Worm (Caenorhabditis elegans) whole organism, L1 larva: ENCODE results near the gene wrt-5.

Experiments
- C16A3.4 ChIP-seq: fragments of 150-350 bp; optimal IDR thresholded peaks from 2 replicates; lab custom pipeline; 2014; ENCODE audit warnings: missing biosample characterization, missing genetic modification characterization
- F16B12.6 ChIP-seq: fragments of 150-350 bp; optimal IDR thresholded peaks from 2 replicates; lab custom pipeline; 2014; ENCODE audit warnings: missing biosample characterization, missing genetic modification characterization
- Y116A8C.19 ChIP-seq: sonication (generic microtip); optimal IDR thresholded peaks from 2 replicates; lab custom pipeline; 2016; ENCODE audit warnings: missing compliant biosample characterization, missing genetic modification characterization, borderline replicate concordance
- aha-1 ChIP-seq: fragments of 150-350 bp; optimal IDR thresholded peaks from 2 replicates; lab custom pipeline; 2014; ENCODE audit warnings: missing biosample characterization, missing genetic modification characterization
- blmp-1 ChIP-seq: fragments of 150-350 bp; optimal IDR thresholded peaks from 2 replicates; lab custom pipeline; 2014; ENCODE audit warnings: missing biosample characterization, missing genetic modification characterization
- ceh-63 ChIP-seq: fragments of 200-800 bp; sonication (Bioruptor generic); optimal IDR thresholded peaks from 2 replicates; lab custom pipeline; 2018; ENCODE audit warnings: mild to moderate bottlenecking, missing genetic modification characterization, missing compliant biosample characterization
- ceh-8 ChIP-seq: fragments of 200-800 bp; sonication (Bioruptor generic); optimal IDR thresholded peaks from 2 replicates; lab custom pipeline; 2018; ENCODE audit warnings: mild to moderate bottlenecking, missing genetic modification characterization, moderate library complexity, missing compliant biosample characterization
- ceh-82 ChIP-seq, 3 experiments: fragments of 150-350 bp in 1 of 3; sonication (generic microtip) in 2 of 3; optimal IDR thresholded peaks; 2 replicates each; lab custom pipeline; 2014 to 2017; ENCODE audit warnings: missing biosample characterization in 3 of 3, missing genetic modification characterization in 3 of 3
- ceh-88 ChIP-seq: fragments of 200-800 bp; sonication (Bioruptor generic); IDR thresholded peaks from 2 replicates; pipeline ENCODE4 v1.3.6; 2022; ENCODE audit warnings: missing genetic modification characterization, missing compliant biosample characterization
- ces-1 ChIP-seq: fragments of 150-350 bp; optimal IDR thresholded peaks from 2 replicates; lab custom pipeline; 2014; ENCODE audit warnings: missing biosample characterization, missing genetic modification reagents, missing genetic modification characterization
- efl-3 ChIP-seq: fragments of 200-800 bp; sonication (Bioruptor generic); optimal IDR thresholded peaks from 2 replicates; lab custom pipeline; 2018; ENCODE audit warnings: mild to moderate bottlenecking, missing genetic modification characterization, missing compliant biosample characterization
- egl-13 ChIP-seq: sonication (generic microtip); optimal IDR thresholded peaks from 2 replicates; lab custom pipeline; 2016; ENCODE audit warnings: missing genotype, missing genetic modification reagents, missing genetic modification characterization, missing compliant biosample characterization
- egl-27 ChIP-seq, 2 experiments: fragments of 150-350 bp in 1 of 2; sonication (generic microtip); optimal IDR thresholded peaks; 3 replicates each; lab custom pipeline; 2017 to 2018; ENCODE audit warnings: missing biosample characterization in 2 of 2, missing genetic modification characterization in 2 of 2, missing genetic modification reagents in 2 of 2
- ets-5 ChIP-seq: fragments of 200-800 bp; sonication (Bioruptor generic); IDR thresholded peaks from 2 replicates; pipeline ENCODE4 v1.3.6; 2022; ENCODE audit warnings: missing genetic modification characterization, missing compliant biosample characterization
- fkh-4 ChIP-seq: sonication (generic microtip); optimal IDR thresholded peaks from 2 replicates; lab custom pipeline; 2016; ENCODE audit warnings: missing compliant biosample characterization, missing genetic modification characterization, borderline replicate concordance
- fos-1 ChIP-seq: fragments of 150-350 bp; optimal IDR thresholded peaks from 2 replicates; lab custom pipeline; 2014; ENCODE audit warnings: missing biosample characterization, missing genetic modification characterization
- grh-1 ChIP-seq: fragments of 200-800 bp; sonication (Bioruptor generic); IDR thresholded peaks from 2 replicates; pipeline ENCODE4 v1.3.6; 2022; ENCODE audit warnings: missing genetic modification reagents, missing genetic modification characterization, missing compliant biosample characterization
- hlh-4 ChIP-seq: sonication (generic microtip); optimal IDR thresholded peaks from 2 replicates; lab custom pipeline; 2016; ENCODE audit warnings: mild to moderate bottlenecking, missing genetic modification characterization, missing compliant biosample characterization
- isw-1 ChIP-seq: fragments of 200-800 bp; sonication (Bioruptor generic); IDR thresholded peaks from 2 replicates; pipeline ENCODE4 v1.3.6; 2022; ENCODE audit warnings: missing genetic modification characterization, missing compliant biosample characterization
- jun-1 ChIP-seq: fragments of 150-350 bp; optimal IDR thresholded peaks from 2 replicates; lab custom pipeline; 2014; ENCODE audit warnings: missing biosample characterization, missing genetic modification reagents, missing genetic modification characterization
- lin-14 ChIP-seq: fragments of 200-800 bp; sonication (Bioruptor generic); optimal IDR thresholded peaks from 2 replicates; lab custom pipeline; 2018; ENCODE audit warnings: mild to moderate bottlenecking, missing genetic modification characterization, moderate library complexity, missing compliant biosample characterization
- lin-35 ChIP-seq, 2 experiments: fragments of 150-350 bp; optimal IDR thresholded peaks; 2 replicates each; lab custom pipeline; 2014; ENCODE audit warnings: missing biosample characterization in 2 of 2, missing genetic modification characterization in 2 of 2, missing genetic modification reagents in 2 of 2
- lin-39 ChIP-seq: fragments of 150-350 bp; optimal IDR thresholded peaks from 2 replicates; lab custom pipeline; 2014; ENCODE audit warnings: missing biosample characterization, missing genetic modification reagents, missing genetic modification characterization
- mdl-1 ChIP-seq, 2 experiments: fragments of 150-350 bp; optimal IDR thresholded peaks; 2 replicates each; lab custom pipeline; 2014 to 2017; ENCODE audit warnings: missing biosample characterization in 2 of 2, missing genetic modification characterization in 2 of 2, inconsistent platforms in 1 of 2
- mef-2 ChIP-seq: fragments of 150-350 bp; optimal IDR thresholded peaks from 2 replicates; lab custom pipeline; 2014; ENCODE audit warnings: missing biosample characterization, missing genetic modification characterization
- mep-1 ChIP-seq: fragments of 150-350 bp; optimal IDR thresholded peaks from 2 replicates; lab custom pipeline; 2014; ENCODE audit warnings: missing biosample characterization, missing genetic modification characterization
- nhr-11 ChIP-seq: fragments of 150-350 bp; optimal IDR thresholded peaks from 2 replicates; lab custom pipeline; 2014; ENCODE audit warnings: missing biosample characterization, missing genetic modification characterization
- nhr-12 ChIP-seq: sonication (generic microtip); optimal IDR thresholded peaks from 2 replicates; lab custom pipeline; 2017; ENCODE audit warnings: missing biosample characterization, missing genetic modification characterization
- nhr-20 ChIP-seq: sonication (generic microtip); optimal IDR thresholded peaks from 2 replicates; lab custom pipeline; 2016; ENCODE audit warnings: mild to moderate bottlenecking, missing genetic modification characterization, missing compliant biosample characterization
- nhr-28 ChIP-seq: fragments of 150-350 bp; optimal IDR thresholded peaks from 2 replicates; lab custom pipeline; 2014; ENCODE audit warnings: missing biosample characterization, missing genetic modification characterization
- nhr-47 ChIP-seq: sonication (generic microtip); optimal IDR thresholded peaks from 2 replicates; lab custom pipeline; 2016; ENCODE audit warnings: mild to moderate bottlenecking, missing genetic modification characterization, moderate library complexity, missing compliant biosample characterization
- nhr-71 ChIP-seq: sonication (generic microtip); optimal IDR thresholded peaks from 2 replicates; lab custom pipeline; 2016; ENCODE audit warnings: mild to moderate bottlenecking, missing genetic modification characterization, moderate library complexity, missing compliant biosample characterization
- nhr-77 ChIP-seq: fragments of 150-350 bp; optimal IDR thresholded peaks from 2 replicates; lab custom pipeline; 2014; ENCODE audit warnings: missing biosample characterization, missing genetic modification characterization
- pax-3 ChIP-seq: fragments of 200-800 bp; sonication (Bioruptor generic); optimal IDR thresholded peaks from 2 replicates; lab custom pipeline; 2018; ENCODE audit warnings: mild to moderate bottlenecking, missing genetic modification characterization, moderate library complexity, missing compliant biosample characterization
- rnt-1 ChIP-seq: sonication (generic microtip); optimal IDR thresholded peaks from 2 replicates; lab custom pipeline; 2016; ENCODE audit warnings: mild to moderate bottlenecking, missing genetic modification characterization, moderate library complexity, missing compliant biosample characterization
- snu-23 ChIP-seq: sonication (generic microtip); optimal IDR thresholded peaks from 2 replicates; lab custom pipeline; 2016; ENCODE audit warnings: missing genetic modification characterization, missing compliant biosample characterization
- sptf-1 ChIP-seq: fragments of 150-350 bp; optimal IDR thresholded peaks from 2 replicates; lab custom pipeline; 2014; ENCODE audit warnings: missing biosample characterization, missing genetic modification characterization
- sup-37 ChIP-seq: fragments of 200-800 bp; sonication (Bioruptor generic); optimal IDR thresholded peaks from 2 replicates; lab custom pipeline; 2018; ENCODE audit warnings: mild to moderate bottlenecking, missing genetic modification characterization, missing compliant biosample characterization
- swsn-7 ChIP-seq: sonication (generic microtip); optimal IDR thresholded peaks from 2 replicates; lab custom pipeline; 2016; ENCODE audit warnings: missing genetic modification characterization, missing compliant biosample characterization
- tbx-2 ChIP-seq: sonication (generic microtip); optimal IDR thresholded peaks from 2 replicates; lab custom pipeline; 2016; ENCODE audit warnings: missing genetic modification characterization, missing compliant biosample characterization
- unc-130 ChIP-seq: fragments of 150-350 bp; optimal IDR thresholded peaks from 2 replicates; lab custom pipeline; 2017; ENCODE audit warnings: missing biosample characterization, missing genetic modification characterization, inconsistent platforms
- unc-62 ChIP-seq: fragments of 150-350 bp; optimal IDR thresholded peaks from 2 replicates; lab custom pipeline; 2014; ENCODE audit warnings: missing biosample characterization, missing genetic modification reagents, missing genetic modification characterization
- unc-86 ChIP-seq: sonication (generic microtip); optimal IDR thresholded peaks from 2 replicates; lab custom pipeline; 2016; ENCODE audit warnings: missing genetic modification characterization, missing compliant biosample characterization
- unc-98 ChIP-seq: fragments of 200-800 bp; sonication (Bioruptor generic); IDR thresholded peaks from 2 replicates; pipeline ENCODE4 v1.3.6; 2022; ENCODE audit warnings: missing genetic modification characterization, missing compliant biosample characterization
- vab-15 ChIP-seq: sonication (generic microtip); optimal IDR thresholded peaks from 2 replicates; lab custom pipeline; 2017; ENCODE audit warnings: missing genotype, mild to moderate bottlenecking, missing genetic modification characterization, missing compliant biosample characterization
- xbp-1 ChIP-seq: sonication (generic microtip); optimal IDR thresholded peaks from 2 replicates; lab custom pipeline; 2016; ENCODE audit warnings: missing genetic modification characterization, missing compliant biosample characterization
- zag-1 ChIP-seq: fragments of 150-350 bp; optimal IDR thresholded peaks from 2 replicates; lab custom pipeline; 2014; ENCODE audit warnings: missing biosample characterization, missing genetic modification characterization
- zip-4 ChIP-seq: fragments of 200-800 bp; sonication (Bioruptor generic); optimal IDR thresholded peaks from 2 replicates; lab custom pipeline; 2018; ENCODE audit warnings: mild to moderate bottlenecking, missing genetic modification characterization, moderate library complexity, missing compliant biosample characterization
- ztf-4 ChIP-seq: fragments of 150-350 bp; optimal IDR thresholded peaks from 2 replicates; lab custom pipeline; 2014; ENCODE audit warnings: missing biosample characterization, missing genetic modification characterization

Gene wrt-5

DNA sequence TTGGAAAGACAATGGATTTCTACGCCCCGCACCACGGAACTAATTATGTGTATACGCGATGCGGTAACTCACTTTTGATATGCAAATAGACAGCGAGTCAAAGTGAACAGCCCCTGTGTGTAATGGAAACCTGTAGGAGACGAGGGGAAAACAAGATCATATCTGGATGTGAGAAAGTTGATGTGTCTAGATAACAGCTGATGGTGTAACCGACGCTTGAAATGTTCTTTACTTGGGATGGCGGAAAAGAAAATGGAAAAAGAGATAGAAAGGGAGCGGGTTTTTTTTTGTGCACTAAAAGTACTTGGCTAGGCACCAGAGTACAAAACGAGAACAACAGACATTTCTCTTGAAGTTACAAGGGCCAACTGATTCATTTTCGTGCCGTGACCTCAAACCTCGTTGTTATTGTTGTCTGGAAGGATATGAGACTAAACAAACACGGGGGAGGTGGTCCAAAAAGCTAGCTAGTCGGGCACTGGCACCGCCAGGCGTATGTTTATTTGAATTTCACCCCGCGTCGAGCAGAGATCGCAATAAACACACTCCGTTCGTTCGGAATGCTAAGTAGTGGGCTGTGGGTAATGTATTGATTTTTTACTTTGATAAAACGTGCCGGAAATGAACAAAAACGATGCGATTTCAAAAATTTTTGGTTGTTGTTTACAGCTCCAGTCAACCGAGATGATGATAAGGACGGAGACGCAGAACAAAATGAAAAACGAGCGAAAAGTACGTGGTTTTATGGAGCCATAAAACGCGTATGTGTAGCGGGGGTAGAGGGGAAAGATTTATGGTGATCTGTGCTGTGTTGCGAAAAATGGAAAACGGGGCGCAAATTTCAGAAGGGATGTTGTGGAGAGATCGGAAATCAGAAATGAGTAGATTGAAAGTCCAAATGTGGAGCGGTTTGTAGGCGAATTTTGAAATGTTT lies 29.3 kb downstream of the wrt-5 start (continued):
- TF ChIP-seq blmp-1 (tag; lab: Kevin White, UChicago), result peak; percentile 52

DNA sequence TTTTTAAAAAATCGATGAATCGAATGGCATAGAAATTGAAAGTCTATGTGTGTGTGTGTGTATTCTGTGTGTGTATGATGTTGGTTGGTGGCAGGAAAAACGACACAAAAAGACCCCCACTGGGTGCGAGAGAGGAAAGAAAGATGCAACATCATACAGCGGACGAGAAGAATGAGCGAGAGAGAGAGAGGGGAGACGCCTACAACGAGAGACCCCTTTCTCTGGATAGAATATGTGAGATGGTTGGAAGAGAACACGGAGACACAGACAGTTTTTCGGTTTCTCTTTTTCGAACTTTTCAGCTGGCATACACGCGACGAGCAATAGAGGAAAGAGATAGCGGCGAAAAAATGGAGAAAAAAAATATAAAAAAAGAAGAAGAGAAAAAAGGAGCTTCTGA lies 31.6 kb downstream of the wrt-5 start:
- TF ChIP-seq vab-15 (tag; lab: Kevin White, UChicago), result no peak
- peak; percentile 96 for TF ChIP-seq lin-14 (GFP tag; lab: Kevin White, UChicago)
- TF ChIP-seq zag-1 (tag; lab: Kevin White, UChicago), result peak; percentile 32
- TF ChIP-seq ceh-63, result no peak
- no peak for TF ChIP-seq fkh-4 (tag; lab: Kevin White, UChicago)
- TF ChIP-seq isw-1 (GFP tag; lab: Robert Waterston, UW), result peak; percentile 31; the same call in 1 of the 2 replicates
- TF ChIP-seq nhr-77 (tag; lab: Kevin White, UChicago), result peak; percentile 28
- no peak for TF ChIP-seq grh-1 (GFP tag; lab: Robert Waterston, UW)
- TF ChIP-seq mef-2, result no peak
- TF ChIP-seq unc-98 (GFP tag; lab: Robert Waterston, UW), result no peak
- peak; percentile 67 for TF ChIP-seq unc-86 (tag; lab: Kevin White, UChicago)
- peak; percentile 42 for TF ChIP-seq xbp-1 (tag; lab: Kevin White, UChicago)
- peak; percentile 75 for TF ChIP-seq rnt-1 (tag; lab: Kevin White, UChicago)
- no peak for TF ChIP-seq sptf-1 (tag; lab: Kevin White, UChicago)
- peak; percentile 83 for TF ChIP-seq nhr-71 (tag; lab: Kevin White, UChicago)
- TF ChIP-seq nhr-47 (tag; lab: Kevin White, UChicago), result peak; percentile 68
- TF ChIP-seq mdl-1 (tag; optimal IDR thresholded peaks at IDR 0.05; lab: Kevin White, UChicago), result peak in 1 of 2 experiments; percentile 71
- TF ChIP-seq Y116A8C.19 (tag; lab: Kevin White, UChicago), result no peak
- no peak for TF ChIP-seq ceh-88
- TF ChIP-seq nhr-20 (tag; lab: Kevin White, UChicago), result peak; percentile 60
- no peak for TF ChIP-seq unc-62 (GFP tag; lab: Kevin White, UChicago)
- TF ChIP-seq nhr-12 (tag; lab: Kevin White, UChicago), result no peak
- TF ChIP-seq egl-27 (tag; optimal IDR thresholded peaks at IDR 0.05; lab: Kevin White, UChicago), result peak in 1 of 2 experiments; percentile 67
- TF ChIP-seq nhr-11 (tag; lab: Kevin White, UChicago), result peak; percentile 33
- peak; percentile 1 for TF ChIP-seq lin-39 (tag; lab: Kevin White, UChicago)
- TF ChIP-seq efl-3, result no peak
- TF ChIP-seq ceh-82 (tag; optimal IDR thresholded peaks at IDR 0.05; lab: Kevin White, UChicago), result peak; percentile 17 to 81 (median 53)
- TF ChIP-seq hlh-4 (tag; lab: Kevin White, UChicago), result no peak
- TF ChIP-seq ceh-8 (GFP tag; lab: Kevin White, UChicago), result peak; percentile 36
- TF ChIP-seq C16A3.4, result peak; percentile 62
- TF ChIP-seq fos-1 (tag; lab: Kevin White, UChicago), result peak; percentile 56
- peak; percentile 16 for TF ChIP-seq egl-13 (tag; lab: Kevin White, UChicago)
- peak; percentile 53 to 56 for TF ChIP-seq lin-35 (GFP tag; optimal IDR thresholded peaks at IDR 0.05; lab: Kevin White, UChicago)
- TF ChIP-seq ztf-4 (tag; lab: Kevin White, UChicago), result no peak
- TF ChIP-seq tbx-2, result peak; percentile 64
- TF ChIP-seq swsn-7 (tag; lab: Kevin White, UChicago), result peak; percentile 62
- peak; percentile 79 for TF ChIP-seq mep-1 (tag; lab: Kevin White, UChicago)
- no peak for TF ChIP-seq zip-4
- peak; percentile 8 for TF ChIP-seq unc-130
- TF ChIP-seq sup-37 (GFP tag; lab: Kevin White, UChicago), result no peak
- TF ChIP-seq nhr-28, result no peak
- TF ChIP-seq ces-1, result no peak
- peak; percentile 95 for TF ChIP-seq blmp-1 (tag; lab: Kevin White, UChicago)
- peak; percentile 82 for TF ChIP-seq snu-23 (GFP tag; lab: Kevin White, UChicago)
- no peak for TF ChIP-seq aha-1
- TF ChIP-seq ets-5 (GFP tag; lab: Robert Waterston, UW), result no peak
- TF ChIP-seq jun-1 (tag; lab: Kevin White, UChicago), result peak; percentile 47
- no peak for TF ChIP-seq pax-3 (tag; lab: Kevin White, UChicago)
- TF ChIP-seq F16B12.6 (tag; lab: Kevin White, UChicago), result no peak
